Fruit fly (Drosophila melanogaster): Measurements from ENCODE around the gene Drsl1.

DNA sequence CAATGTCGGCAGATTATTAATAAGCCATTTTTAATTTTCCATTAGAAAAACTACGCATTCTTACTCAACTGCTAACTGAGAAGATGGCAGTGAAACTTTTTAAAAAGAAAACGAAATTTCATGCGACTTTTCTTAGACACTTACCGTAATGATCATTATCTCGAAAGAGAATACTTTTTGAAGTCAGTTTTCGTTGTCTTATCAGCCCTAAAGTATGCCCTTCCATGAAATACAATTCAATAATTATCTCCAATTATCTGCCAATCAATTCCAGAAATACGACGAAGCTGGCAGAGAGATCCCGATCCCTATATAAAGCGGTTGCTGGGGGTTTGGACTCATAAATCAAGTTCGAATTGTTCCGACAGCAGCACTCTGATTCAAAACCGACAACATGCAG is 19.1 kb downstream of the Drsl1 start, which contains the start of gene Drsl5:
- TF ChIP-seq cic (GFP tag; optimal IDR thresholded peaks at IDR 0.05) (no peak), pad (GFP tag; optimal IDR thresholded peaks at IDR 0.05) (no peak), Clk (GFP tag; optimal IDR thresholded peaks at IDR 0.05) (no peak), CG1620 (GFP tag; optimal IDR thresholded peaks at IDR 0.05) (no peak), kay (GFP tag; ENCODE audit: borderline replicate concordance) (no peak), CG7045 (GFP tag; optimal IDR thresholded peaks at IDR 0.05) (no peak), Hr96 (GFP tag; optimal IDR thresholded peaks at IDR 0.05) (no peak), CG33017 (tag; optimal IDR thresholded peaks at IDR 0.05) (no peak), cnc (optimal IDR thresholded peaks at IDR 0.05) (no peak)

Data from whole organism, adult.